Fruit fly (Drosophila melanogaster): Measurements from ENCODE around the gene CG17321.

Gene CG17321

DNA sequence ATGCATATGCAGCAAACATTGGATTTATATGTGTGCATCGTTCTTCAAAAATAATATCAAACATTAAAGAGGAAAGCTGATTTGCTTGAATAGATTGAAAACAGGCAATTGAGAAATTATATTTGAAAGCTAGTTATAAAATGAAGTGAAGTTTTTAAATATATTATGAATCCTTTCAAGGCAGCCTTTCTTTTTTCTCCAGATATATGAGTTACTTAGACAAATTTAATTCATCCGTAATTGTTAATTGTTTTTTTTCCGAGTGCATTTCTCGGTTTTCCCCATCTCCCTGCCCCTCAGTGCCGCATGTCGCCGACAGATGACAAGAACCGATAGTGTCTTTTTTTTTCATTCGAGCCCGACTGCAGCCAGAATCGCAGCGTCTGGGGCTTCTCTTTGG lies 26.8 kb downstream of the CG17321 start (continued):
- TF ChIP-seq esn (GFP tag; optimal IDR thresholded peaks at IDR 0.05) (peak; percentile 53), Hr38 (GFP tag; optimal IDR thresholded peaks at IDR 0.05) (no peak), Met (GFP tag; optimal IDR thresholded peaks at IDR 0.05) (peak; percentile 44), CG6808 (GFP tag; optimal IDR thresholded peaks at IDR 0.05) (no peak), topi (GFP tag; optimal IDR thresholded peaks at IDR 0.05) (peak; percentile 30), CG4318 (GFP tag; optimal IDR thresholded peaks at IDR 0.05) (no peak), CG11762 (GFP tag; optimal IDR thresholded peaks at IDR 0.05; ENCODE audit: insufficient read depth) (no peak), Ets96B (tag; optimal IDR thresholded peaks at IDR 0.05) (no peak), Lpt (GFP tag; optimal IDR thresholded peaks at IDR 0.05) (no peak), Hr4 (GFP tag; optimal IDR thresholded peaks at IDR 0.05) (no peak), CG34406 (GFP tag; optimal IDR thresholded peaks at IDR 0.05) (no peak), Ets21C (GFP tag; optimal IDR thresholded peaks at IDR 0.05) (peak; percentile 34)

DNA sequence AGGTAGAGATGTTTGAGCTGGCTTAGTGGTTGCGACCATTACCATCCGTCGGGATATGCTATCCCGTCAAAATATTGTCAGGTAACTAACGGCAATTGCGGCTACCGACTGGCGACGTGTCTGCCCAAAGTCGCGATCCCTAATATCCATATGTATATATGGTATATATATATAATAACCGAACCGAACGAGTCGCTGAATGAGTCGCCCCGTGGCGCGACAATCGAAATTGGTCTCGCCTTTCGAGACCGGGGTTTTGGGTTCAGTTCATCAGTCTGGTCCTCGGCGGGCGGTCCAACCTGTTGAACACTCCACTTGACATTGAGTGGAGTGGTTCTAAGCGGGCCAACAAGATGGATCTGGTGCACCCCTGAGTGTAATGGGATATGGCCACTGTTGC lies 30.2 kb downstream of the CG17321 start:
- TF ChIP-seq CG32006 (GFP tag; optimal IDR thresholded peaks at IDR 0.05): no peak
- no peak for TF ChIP-seq CG34406 (GFP tag; optimal IDR thresholded peaks at IDR 0.05)
- no peak for TF ChIP-seq CG6792 (GFP tag; optimal IDR thresholded peaks at IDR 0.05)
- no peak for TF ChIP-seq CG6808 (GFP tag; optimal IDR thresholded peaks at IDR 0.05)
- TF ChIP-seq Sox14 (GFP tag; optimal IDR thresholded peaks at IDR 0.05): no peak
- TF ChIP-seq topi (GFP tag; optimal IDR thresholded peaks at IDR 0.05): no peak
- no peak for TF ChIP-seq Eip78C (GFP tag)
- no peak for TF ChIP-seq fd85E (GFP tag; optimal IDR thresholded peaks at IDR 0.05)

- TF ChIP-seq fkh (GFP tag; optimal IDR thresholded peaks at IDR 0.05): peak; percentile 84
- TF ChIP-seq eg (GFP tag; IDR thresholded peaks at IDR 0.05): no peak
Measured at dm6 chr2L:18878439-18878838, 33.5 kb downstream of the CG17321 start.

DNA sequence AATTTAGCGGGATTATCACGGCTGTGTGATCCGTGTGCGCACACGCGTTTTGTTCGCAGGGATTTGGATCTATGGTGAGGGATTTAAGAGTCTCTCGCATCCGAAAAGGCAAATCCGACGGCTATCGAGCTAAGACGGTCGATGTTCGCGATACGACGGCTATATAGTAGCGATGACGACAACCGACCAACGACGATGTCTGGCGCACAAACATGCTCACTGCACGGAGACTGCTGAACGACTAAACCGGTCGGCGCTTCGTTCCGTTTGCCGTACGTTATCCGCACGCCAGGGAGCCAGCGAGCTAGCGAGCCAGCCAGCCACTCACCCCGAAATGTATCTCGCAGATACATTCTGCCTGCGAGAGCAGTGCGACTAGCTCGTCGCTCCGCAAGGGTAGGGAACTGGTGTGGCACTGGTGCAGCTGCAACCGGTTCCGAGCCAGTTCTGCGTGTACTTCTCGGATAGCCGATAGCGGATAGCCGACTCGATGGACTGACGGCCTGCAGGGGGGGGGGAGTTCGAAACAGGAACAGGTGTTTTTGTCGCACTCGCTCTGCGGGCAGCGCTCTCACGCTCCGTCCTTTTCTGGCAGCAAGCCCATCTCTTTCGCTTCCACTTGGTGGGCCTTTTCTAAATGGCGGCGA lies 36.2 kb downstream of the CG17321 start, which contains the start of gene tup:
tup (minus strand) TSS at position 248 of the 647 bp plus-strand sequence.
- TF ChIP-seq Ets21C (GFP tag; optimal IDR thresholded peaks at IDR 0.05) (no peak), Sox15 (GFP tag; optimal IDR thresholded peaks at IDR 0.05) (no peak), ss (GFP tag; optimal IDR thresholded peaks at IDR 0.05) (peak; percentile 58 to 61), Hr39 (GFP tag; optimal IDR thresholded peaks at IDR 0.05) (no peak), OdsH (GFP tag; optimal IDR thresholded peaks at IDR 0.05) (no peak), CG31627 (GFP tag; optimal IDR thresholded peaks at IDR 0.05) (no peak), vri (GFP tag; optimal IDR thresholded peaks at IDR 0.05) (no peak), Sox102F (GFP tag; optimal IDR thresholded peaks at IDR 0.05) (peak; percentile 26), Lpt (GFP tag; optimal IDR thresholded peaks at IDR 0.05) (peak; percentile 22), Eip93F (GFP tag; optimal IDR thresholded peaks at IDR 0.05) (no peak), pdm3 (GFP tag; optimal IDR thresholded peaks at IDR 0.05) (no peak), salr (GFP tag; optimal IDR thresholded peaks at IDR 0.05) (no peak), Gug (GFP tag; IDR thresholded peaks at IDR 0.05) (0 out of 2 replicates have a peak, but pooled peaks have one; percentile 10), CG3919 (GFP tag; optimal IDR thresholded peaks at IDR 0.05) (peak; percentile 33), Sox14 (GFP tag; optimal IDR thresholded peaks at IDR 0.05) (peak; percentile 20), CG34406 (GFP tag; optimal IDR thresholded peaks at IDR 0.05) (no peak), lz (GFP tag; optimal IDR thresholded peaks at IDR 0.05) (no peak), CG11762 (GFP tag; optimal IDR thresholded peaks at IDR 0.05; ENCODE audit: insufficient read depth) (no peak), CG16779 (tag; optimal IDR thresholded peaks at IDR 0.05) (no peak), CG4318 (GFP tag; optimal IDR thresholded peaks at IDR 0.05) (no peak), CG15336 (GFP tag; IDR thresholded peaks at IDR 0.05) (no peak), Eip75B (GFP tag; optimal IDR thresholded peaks at IDR 0.05) (peak; percentile 6), CG10631 (GFP tag; optimal IDR thresholded peaks at IDR 0.05) (no peak), CG7368 (GFP tag; optimal IDR thresholded peaks at IDR 0.05) (peak; percentile 12), CG8119 (GFP tag; IDR thresholded peaks at IDR 0.05) (peak; percentile 49; the same call in 1 of the 3 replicates), CG8319 (GFP tag; optimal IDR thresholded peaks at IDR 0.05) (no peak), CG6854 (GFP tag; optimal IDR thresholded peaks at IDR 0.05) (no peak), CG6163 (GFP tag; IDR thresholded peaks at IDR 0.05) (peak; percentile 50; the same call in 2 of the 3 replicates), CG11902 (GFP tag; optimal IDR thresholded peaks at IDR 0.05) (no peak), CG10669 (GFP tag; optimal IDR thresholded peaks at IDR 0.05) (no peak), CG3032 (tag; optimal IDR thresholded peaks at IDR 0.05) (no peak), cyc (GFP tag; optimal IDR thresholded peaks at IDR 0.05) (no peak), CG11294 (GFP tag; IDR thresholded peaks at IDR 0.05) (no peak)

All from whole organism, prepupa.